Fruit fly (Drosophila melanogaster) S2 (cell line): ENCODE measurements around the gene CG3119.
A peak's percentile ranks its signal among the peaks of the same experiment; 100 is the strongest.

Source experiments
- CG8478 ChIP-seq: fragments of >200 bp; optimal IDR thresholded peaks from 2 replicates; lab custom pipeline; 2018
- CTCF ChIP-seq, 2 experiments: fragments of >200 bp; optimal IDR thresholded peaks; 2 replicates each; lab custom pipeline; 2018

- TF ChIP-seq CTCF (optimal IDR thresholded peaks at IDR 0.05; lab: Kevin White, UChicago) = peak in 1 of 2 experiments; percentile 14
- TF ChIP-seq CG8478 = no peak
Measured at dm6 chr2L:2885503-2886225, 48.0 kb upstream of the CG3119 start, which contains the start of the genes NTPase and lilli.
